Worm (Caenorhabditis elegans): ENCODE data around the gene epg-6.

Gene epg-6

ce11 chrIII:10642781-10643180 lies 42.8 kb upstream of the epg-6 start, which contains the start of the genes dhs-11 and orc-1 (continued):
- TF ChIP-seq athp-1 (tag; optimal IDR thresholded peaks at IDR 0.05) (no peak), die-1 (tag; optimal IDR thresholded peaks at IDR 0.05) (no peak), nfya-1 (tag; optimal IDR thresholded peaks at IDR 0.05; ENCODE audit: borderline replicate concordance, insufficient read depth) (no peak), T07F8.4 (tag; optimal IDR thresholded peaks at IDR 0.05) (no peak), aptf-2 (GFP tag; conservative IDR thresholded peaks at IDR 0.05) (0 out of 2 replicates have a peak, but pooled peaks have one; percentile 44), lin-40 (tag; optimal IDR thresholded peaks at IDR 0.05) (no peak), ets-4 (GFP tag; optimal IDR thresholded peaks at IDR 0.05) (no peak), cebp-1 (GFP tag; IDR thresholded peaks at IDR 0.05) (no peak), cebp-1 (tag; optimal IDR thresholded peaks at IDR 0.05) (no peak), attf-5 (GFP tag; optimal IDR thresholded peaks at IDR 0.05) (peak; percentile 41), hmg-1.2 (GFP tag; IDR thresholded peaks at IDR 0.05) (peak; percentile 99), egl-18 (GFP tag; IDR thresholded peaks at IDR 0.05) (no peak), madf-8 (GFP tag; conservative IDR thresholded peaks at IDR 0.05) (peak; percentile 58; the same call in 1 of the 2 replicates), Y53G8AR.9 (GFP tag; conservative IDR thresholded peaks at IDR 0.05) (no peak), bed-2 (GFP tag; IDR thresholded peaks at IDR 0.05) (no peak), tbp1 (GFP tag; optimal IDR thresholded peaks at IDR 0.05) (peak; percentile 35), C06A6.2 (GFP tag; conservative IDR thresholded peaks at IDR 0.05) (no peak), F55B11.4 (tag; optimal IDR thresholded peaks at IDR 0.05; ENCODE audit: borderline replicate concordance, insufficient read depth) (no peak), snpc-3.4 (tag; optimal IDR thresholded peaks at IDR 0.05) (peak; percentile 42), snpc-1.3 (tag; optimal IDR thresholded peaks at IDR 0.05; ENCODE audit: insufficient read depth) (peak; percentile 57), him-1 (tag; optimal IDR thresholded peaks at IDR 0.05) (peak; percentile 34), dpff-1 (tag; optimal IDR thresholded peaks at IDR 0.05) (no peak), lin-35 (GFP tag; optimal IDR thresholded peaks at IDR 0.05) (peak in 2 of 3 experiments; percentile 20 to 48), F49E8.2 (tag; optimal IDR thresholded peaks at IDR 0.05; ENCODE audit: insufficient read depth) (no peak), lsl-1 (GFP tag; optimal IDR thresholded peaks at IDR 0.05) (peak; percentile 90), snpc-1.1 (tag; optimal IDR thresholded peaks at IDR 0.05; ENCODE audit: insufficient read depth) (peak; percentile 3), sdz-38 (tag; optimal IDR thresholded peaks at IDR 0.05) (no peak), F33H1.4 (GFP tag; IDR thresholded peaks at IDR 0.05) (peak; percentile 66), madf-10 (tag; optimal IDR thresholded peaks at IDR 0.05) (no peak), egrh-3 (GFP tag; IDR thresholded peaks at IDR 0.05) (no peak), unc-62 (GFP tag; optimal IDR thresholded peaks at IDR 0.05) (no peak), xnd-1 (tag; optimal IDR thresholded peaks at IDR 0.05) (peak; percentile 17), unc-130 (GFP tag; optimal IDR thresholded peaks at IDR 0.05) (peak; percentile 24), tbx-9 (tag; optimal IDR thresholded peaks at IDR 0.05; ENCODE audit: borderline replicate concordance) (no peak), dpl-1 (GFP tag; optimal IDR thresholded peaks at IDR 0.05) (peak; percentile 74), madf-6 (GFP tag; IDR thresholded peaks at IDR 0.05) (peak; percentile 84), F57A8.1 (GFP tag; optimal IDR thresholded peaks at IDR 0.05) (no peak), D2030.7 (GFP tag; IDR thresholded peaks at IDR 0.05) (peak; percentile 87), hrde-1 (tag; optimal IDR thresholded peaks at IDR 0.05; ENCODE audit: borderline replicate concordance) (no peak)
